Worm (Caenorhabditis elegans) whole organism, late embryonic: ENCODE results near the gene B0222.5.

Source experiments
- Y22D7AL.16 ChIP-seq: sonication (generic microtip); optimal IDR thresholded peaks from 2 replicates; lab custom pipeline; 2016; ENCODE audit warnings: missing genetic modification characterization, missing compliant biosample characterization
- che-1 ChIP-seq: sonication (generic microtip); optimal IDR thresholded peaks from 2 replicates; lab custom pipeline; 2016; ENCODE audit warnings: mild to moderate bottlenecking, missing genetic modification characterization, missing compliant biosample characterization
- pros-1 ChIP-seq: fragments of 150-350 bp; optimal IDR thresholded peaks from 2 replicates; lab custom pipeline; 2014; ENCODE audit warnings: missing biosample characterization, missing genetic modification reagents, missing genetic modification characterization
- unc-42 ChIP-seq: sonication (generic microtip); optimal IDR thresholded peaks from 2 replicates; lab custom pipeline; 2016; ENCODE audit warnings: missing genotype, missing genetic modification characterization, missing compliant biosample characterization

DNA sequence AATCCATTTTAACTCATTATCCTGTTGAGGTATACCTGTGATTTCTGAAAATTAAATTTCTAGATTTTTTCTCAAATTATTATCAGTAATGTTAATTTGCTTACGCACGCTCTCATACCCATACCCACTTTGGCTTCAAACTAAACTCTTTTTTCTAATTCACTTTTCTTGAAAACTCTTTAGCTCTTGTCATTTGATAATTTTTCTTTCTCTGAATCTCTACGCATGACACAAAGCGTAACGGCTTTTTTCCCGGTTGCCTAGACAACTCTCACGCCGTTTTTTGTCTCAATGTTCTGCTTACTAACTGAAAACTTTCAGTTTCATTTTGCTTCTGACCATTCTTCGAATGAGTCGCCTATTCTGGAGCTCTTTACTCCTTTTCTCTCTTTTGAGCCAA, 20.7 kb downstream of the B0222.5 start, which contains the start of gene B0222.1:
- no peak for TF ChIP-seq unc-42 (tag; lab: Kevin White, UChicago)
- no peak for TF ChIP-seq pros-1 (tag; lab: Kevin White, UChicago)
- no peak for TF ChIP-seq Y22D7AL.16 (tag; lab: Kevin White, UChicago)
- no peak for TF ChIP-seq che-1 (tag; lab: Kevin White, UChicago)
